Fruit fly (Drosophila melanogaster): ENCODE data around the gene Cp7Fb.

The Cp7Fb gene

dm6 chrX:8493473-8493872, 19.8 kb downstream of the Cp7Fb start (continued):
- TF ChIP-seq Ravus (GFP tag; IDR thresholded peaks at IDR 0.05) (no peak), dimm (GFP tag; IDR thresholded peaks at IDR 0.05) (no peak), CG15269 (tag; optimal IDR thresholded peaks at IDR 0.05) (peak; percentile 56), E2f1 (GFP tag; IDR thresholded peaks at IDR 0.05) (peak; percentile 55; the same call in 1 of the 2 replicates), org-1 (GFP tag; optimal IDR thresholded peaks at IDR 0.05) (peak; percentile 50), Mrtf (GFP tag; IDR thresholded peaks at IDR 0.05) (0 out of 3 replicates have a peak, but pooled peaks have one; percentile 43), bsh (GFP tag; optimal IDR thresholded peaks at IDR 0.05) (peak in 1 of 2 experiments; percentile 22), CG9932 (GFP tag; IDR thresholded peaks at IDR 0.05) (peak; percentile 65), CG7357 (GFP tag; IDR thresholded peaks at IDR 0.05) (0 out of 3 replicates have a peak, but pooled peaks have one; percentile 38), Ptx1 (GFP tag; IDR thresholded peaks at IDR 0.05) (peak; percentile 52), CG1603 (tag; optimal IDR thresholded peaks at IDR 0.05) (peak; percentile 59), CrebB (tag; optimal IDR thresholded peaks at IDR 0.05) (no peak), gsb (GFP tag; IDR thresholded peaks at IDR 0.05) (peak; percentile 37; the same call in 1 of the 2 replicates), CG15011 (GFP tag; optimal IDR thresholded peaks at IDR 0.05) (peak; percentile 29), Ets65A (GFP tag) (peak; percentile 71), her (GFP tag; optimal IDR thresholded peaks at IDR 0.05) (peak; percentile 41), gce (GFP tag; IDR thresholded peaks at IDR 0.05) (peak; percentile 22; the same call in 1 of the 3 replicates), pho (GFP tag; optimal IDR thresholded peaks at IDR 0.05) (peak; percentile 51), gem (tag; optimal IDR thresholded peaks at IDR 0.05) (peak; percentile 53), Fer3 (tag; optimal IDR thresholded peaks at IDR 0.05) (peak; percentile 43), gfzf (GFP tag; optimal IDR thresholded peaks at IDR 0.05) (no peak), Hr78 (GFP tag; optimal IDR thresholded peaks at IDR 0.05) (no peak), danr (GFP tag; IDR thresholded peaks at IDR 0.05) (peak; percentile 27; the same call in 1 of the 2 replicates), CG7839 (tag; optimal IDR thresholded peaks at IDR 0.05) (peak; percentile 68), dpn (GFP tag; optimal IDR thresholded peaks at IDR 0.05) (peak in 1 of 2 experiments; percentile 28), H15 (GFP tag; IDR thresholded peaks at IDR 0.05) (0 out of 3 replicates have a peak, but pooled peaks have one; percentile 50), Nf-YA (GFP tag; IDR thresholded peaks at IDR 0.05) (0 out of 2 replicates have a peak, but pooled peaks have one; percentile 25), CG18476 (GFP tag; optimal IDR thresholded peaks at IDR 0.05) (peak; percentile 29), CG17568 (GFP tag; optimal IDR thresholded peaks at IDR 0.05) (peak; percentile 29), peb (GFP tag; IDR thresholded peaks at IDR 0.05) (no peak), Hsf (GFP tag; optimal IDR thresholded peaks at IDR 0.05) (peak; percentile 39), CG14860 (GFP tag; IDR thresholded peaks at IDR 0.05; ENCODE audit: partially characterized antibody) (no peak), NfI (GFP tag; optimal IDR thresholded peaks at IDR 0.05) (peak; percentile 45), row (GFP tag; IDR thresholded peaks at IDR 0.05) (peak; percentile 53; the same call in 2 of the 3 replicates), CG14050 (GFP tag; IDR thresholded peaks at IDR 0.05) (peak; percentile 16; the same call in 1 of the 3 replicates), hb (GFP tag; IDR thresholded peaks at IDR 0.05; ENCODE audit: partially characterized antibody) (no peak), CG17328 (GFP tag; IDR thresholded peaks at IDR 0.05) (peak; percentile 29; the same call in 1 of the 2 replicates), Hr51 (GFP tag; optimal IDR thresholded peaks at IDR 0.05) (peak in 1 of 2 experiments; percentile 48), chif (GFP tag; optimal IDR thresholded peaks at IDR 0.05) (peak in 1 of 2 experiments; percentile 39), CG12299 (tag; optimal IDR thresholded peaks at IDR 0.05) (peak; percentile 43), Mad (GFP tag; optimal IDR thresholded peaks at IDR 0.05) (no peak), CG4730 (GFP tag; IDR thresholded peaks at IDR 0.05) (0 out of 2 replicates have a peak, but pooled peaks have one; percentile 32), lov (optimal IDR thresholded peaks at IDR 0.05) (no peak), lov (GFP tag; IDR thresholded peaks at IDR 0.05) (no peak), CG12219 (GFP tag; optimal IDR thresholded peaks at IDR 0.05) (peak; percentile 21), CG2199 (GFP tag; IDR thresholded peaks at IDR 0.05) (no peak), Antp (GFP tag; optimal IDR thresholded peaks at IDR 0.05) (no peak), ranshi (GFP tag; IDR thresholded peaks at IDR 0.05) (peak; percentile 16; the same call in 1 of the 2 replicates), CkIIα-i1 (GFP tag; IDR thresholded peaks at IDR 0.05) (0 out of 2 replicates have a peak, but pooled peaks have one; percentile 5), sug (tag; optimal IDR thresholded peaks at IDR 0.05) (peak; percentile 5)

Data from whole organism, embryonic.